Worm (Caenorhabditis elegans) whole organism, early embryonic: ENCODE measurements around the gene F23F1.6.

Experiments used
- F13C5.2 ChIP-seq: sonication (generic microtip); optimal IDR thresholded peaks from 2 replicates; lab custom pipeline; 2017; ENCODE audit warnings: mild to moderate bottlenecking, missing genetic modification characterization, inconsistent platforms, missing compliant biosample characterization
- ama-1 ChIP-seq: fragments of 150-350 bp; optimal IDR thresholded peaks from 2 replicates; lab custom pipeline; 2014
- ets-7 ChIP-seq: sonication (generic microtip); optimal IDR thresholded peaks from 2 replicates; lab custom pipeline; 2016; ENCODE audit warnings: missing genotype, missing genetic modification characterization, missing compliant biosample characterization
- hmg-4 ChIP-seq: fragments of 200-800 bp; sonication (Bioruptor generic); optimal IDR thresholded peaks from 2 replicates; lab custom pipeline; 2018; ENCODE audit warnings: mild to moderate bottlenecking, missing genetic modification characterization, missing compliant biosample characterization
- scrt-1 ChIP-seq: fragments of 200-800 bp; sonication (Bioruptor generic); IDR thresholded peaks from 2 replicates; pipeline ENCODE4 v1.3.6; 2022; ENCODE audit warnings: missing genetic modification characterization, missing compliant biosample characterization
- sea-1 ChIP-seq: fragments of 200-800 bp; sonication (Bioruptor generic); conservative IDR thresholded peaks from 2 replicates; pipeline ENCODE4 v1.3.6; 2022; ENCODE audit warnings: missing genetic modification characterization, missing compliant biosample characterization
- tbx-11 ChIP-seq: fragments of 200-800 bp; sonication (Bioruptor generic); IDR thresholded peaks from 2 replicates; pipeline ENCODE4 v1.3.6; 2022; ENCODE audit warnings: missing genetic modification characterization, missing compliant biosample characterization
- tbx-37 ChIP-seq: fragments of 200-800 bp; sonication (Bioruptor generic); conservative IDR thresholded peaks from 2 replicates; pipeline ENCODE4 v1.3.6; 2022; ENCODE audit warnings: missing genetic modification reagents, missing genetic modification characterization, missing compliant biosample characterization

DNA sequence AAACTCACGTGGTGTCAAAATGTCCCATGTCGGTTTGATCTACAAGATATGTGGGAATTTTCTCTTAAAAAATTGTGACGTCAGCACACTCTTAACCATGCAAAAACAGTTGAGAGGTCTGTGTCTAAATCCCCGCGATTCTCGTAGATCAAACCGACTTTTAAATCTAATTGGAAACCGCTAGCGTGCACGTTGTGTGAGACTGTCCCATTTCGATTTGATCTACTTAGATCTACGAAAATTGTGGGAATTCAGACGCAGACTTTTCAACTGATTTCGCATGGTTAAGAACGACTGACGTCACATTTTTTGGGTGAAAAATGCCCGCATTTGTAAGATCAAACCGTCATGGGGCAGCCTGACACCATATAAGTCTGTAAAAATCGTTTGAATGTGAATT, 20.8 kb upstream of the F23F1.6 start:
- TF ChIP-seq tbx-11 (GFP tag; lab: Robert Waterston, UW) (no peak), scrt-1 (no peak), hmg-4 (GFP tag; lab: Kevin White, UChicago) (no peak), sea-1 (no peak), tbx-37 (no peak), ets-7 (tag; lab: Kevin White, UChicago) (no peak), F13C5.2 (tag; lab: Kevin White, UChicago) (no peak), ama-1 (no peak)
